Fruit fly (Drosophila melanogaster) whole organism, embryonic: ENCODE measurements around the gene CG11095.

Experiments
- Awh ChIP-seq: fragments of 200-800 bp; sonication (Bioruptor generic); IDR thresholded peaks from 2 replicates; pipeline ENCODE4, ENCODE4 v1.3.6; 2022; ENCODE audit warnings: missing biosample characterization, missing genetic modification characterization
- BEAF-32 ChIP-seq: fragments of 200-800 bp; sonication (Bioruptor generic); optimal IDR thresholded peaks from 3 replicates; lab custom pipeline; 2017; ENCODE audit warnings: missing biosample characterization, missing genetic modification characterization, mild to moderate bottlenecking, moderate library complexity, missing genetic modification reagents
- CG11504 ChIP-seq: fragments of 200-800 bp; sonication (Bioruptor generic); optimal IDR thresholded peaks from 3 replicates; lab custom pipeline; 2019; ENCODE audit warnings: missing biosample characterization, mild to moderate bottlenecking, missing genetic modification characterization, moderate library complexity
- CG12744 ChIP-seq: fragments of 200-800 bp; sonication (Bioruptor generic); optimal IDR thresholded peaks from 2 replicates; lab custom pipeline; 2016; ENCODE audit warnings: missing biosample characterization, missing genetic modification characterization
- CG14441 ChIP-seq: fragments of 200-800 bp; sonication (Bioruptor generic); IDR thresholded peaks from 2 replicates; pipeline ENCODE4 v1.3.6; 2022; ENCODE audit warnings: missing biosample characterization, missing genetic modification characterization
- CG14860 ChIP-seq: fragments of 200-800 bp; sonication (Bioruptor generic); IDR thresholded peaks from 3 replicates; pipeline ENCODE4 v1.3.6; 2022; ENCODE audit warnings: missing biosample characterization, missing genetic modification characterization; ENCODE audit not compliant: partially characterized antibody
- CG16779 ChIP-seq: fragments of 200-800 bp; sonication (Bioruptor generic); IDR thresholded peaks from 2 replicates; pipeline ENCODE4 v1.3.6; 2022; ENCODE audit warnings: missing biosample characterization, missing genetic modification characterization
- CG16863 ChIP-seq: fragments of 200-800 bp; sonication (Bioruptor generic); optimal IDR thresholded peaks from 3 replicates; lab custom pipeline; 2016; ENCODE audit warnings: missing biosample characterization, missing genetic modification characterization
- CG1832 ChIP-seq: fragments of 200-800 bp; sonication (Bioruptor generic); optimal IDR thresholded peaks from 2 replicates; lab custom pipeline; 2017; ENCODE audit warnings: missing biosample characterization, mild to moderate bottlenecking, missing genetic modification characterization, inconsistent platforms
- CG2199 ChIP-seq: fragments of 200-800 bp; sonication (Bioruptor generic); IDR thresholded peaks from 3 replicates; pipeline ENCODE4 v1.3.6; 2022; ENCODE audit warnings: missing biosample characterization, missing genetic modification characterization
- CG2678 ChIP-seq: fragments of 200-800 bp; sonication (Bioruptor generic); optimal IDR thresholded peaks from 3 replicates; lab custom pipeline; 2019; ENCODE audit warnings: missing biosample characterization, mild to moderate bottlenecking, missing genetic modification characterization, moderate library complexity
- CG33557 ChIP-seq: fragments of 200-800 bp; sonication (Bioruptor generic); optimal IDR thresholded peaks from 2 replicates; lab custom pipeline; 2019; ENCODE audit warnings: missing biosample characterization, mild to moderate bottlenecking, missing genetic modification characterization, moderate library complexity
- CG3995 ChIP-seq: fragments of 200-800 bp; sonication (Bioruptor generic); optimal IDR thresholded peaks from 3 replicates; lab custom pipeline; 2016; ENCODE audit warnings: missing biosample characterization, missing genetic modification characterization
- CG4328 ChIP-seq: fragments of 200-800 bp; sonication (Bioruptor generic); optimal IDR thresholded peaks from 3 replicates; lab custom pipeline; 2017; ENCODE audit warnings: missing biosample characterization, missing genetic modification reagents, missing genetic modification characterization
- CG6175 ChIP-seq: fragments of 200-800 bp; sonication (Bioruptor generic); IDR thresholded peaks from 3 replicates; pipeline ENCODE4 v1.3.6; 2022; ENCODE audit warnings: missing biosample characterization, missing genetic modification characterization
- CG6254 ChIP-seq: fragments of 200-800 bp; sonication (Bioruptor generic); optimal IDR thresholded peaks from 3 replicates; lab custom pipeline; 2017; ENCODE audit warnings: mild to moderate bottlenecking, missing biosample characterization, missing genetic modification reagents, missing genetic modification characterization
- CG6813 ChIP-seq: fragments of 200-800 bp; sonication (Bioruptor generic); optimal IDR thresholded peaks from 2 replicates; lab custom pipeline; 2017; ENCODE audit warnings: missing biosample characterization, missing genetic modification characterization, mild to moderate bottlenecking, moderate library complexity, missing genetic modification reagents
- CG6854 ChIP-seq: fragments of 200-800 bp; sonication (Bioruptor generic); optimal IDR thresholded peaks from 3 replicates; lab custom pipeline; 2017; ENCODE audit warnings: missing biosample characterization, mild to moderate bottlenecking, missing genetic modification characterization
- CG7745 ChIP-seq: fragments of 200-800 bp; sonication (Bioruptor generic); optimal IDR thresholded peaks from 2 replicates; lab custom pipeline; 2018; ENCODE audit warnings: missing biosample characterization, mild to moderate bottlenecking, missing genetic modification characterization, moderate library complexity
- CG9437 ChIP-seq: fragments of 200-800 bp; sonication (Bioruptor generic); optimal IDR thresholded peaks from 2 replicates; lab custom pipeline; 2018; ENCODE audit warnings: missing biosample characterization, mild to moderate bottlenecking, missing genetic modification characterization
- Chrac-16 ChIP-seq: fragments of 200-800 bp; sonication (Bioruptor generic); optimal IDR thresholded peaks from 3 replicates; lab custom pipeline; 2016; ENCODE audit warnings: missing biosample characterization, missing genetic modification characterization
- Dref ChIP-seq: fragments of 200-800 bp; sonication (Bioruptor generic); IDR thresholded peaks from 2 replicates; pipeline ENCODE4 v1.3.6; 2022; ENCODE audit warnings: missing biosample characterization, missing genetic modification characterization
- Med ChIP-seq: fragments of 200-800 bp; sonication (Bioruptor generic); peaks from one replicate; lab custom pipeline; 2016; ENCODE audit warnings: missing biosample characterization, missing genetic modification characterization, mild to moderate bottlenecking, inconsistent platforms, moderate library complexity
- Oaz ChIP-seq: fragments of 200-800 bp; sonication (Bioruptor generic); IDR thresholded peaks from 2 replicates; pipeline ENCODE4 v1.3.6; 2022; ENCODE audit warnings: missing biosample characterization, missing genetic modification characterization
- Oli ChIP-seq: fragments of 200-800 bp; sonication (Bioruptor generic); optimal IDR thresholded peaks from 2 replicates; lab custom pipeline; 2018; ENCODE audit warnings: missing biosample characterization, mild to moderate bottlenecking, missing genetic modification characterization, moderate library complexity
- Ptx1 ChIP-seq: fragments of 200-800 bp; sonication (Bioruptor generic); IDR thresholded peaks from 2 replicates; pipeline ENCODE4 v1.3.6; 2022; ENCODE audit warnings: missing biosample characterization, missing genetic modification characterization
- TFAM ChIP-seq: fragments of 200-800 bp; sonication (Bioruptor generic); optimal IDR thresholded peaks from 2 replicates; lab custom pipeline; 2017; ENCODE audit warnings: missing biosample characterization, missing genetic modification characterization, inconsistent platforms
- Usf ChIP-seq: fragments of 200-800 bp; sonication (Bioruptor generic); optimal IDR thresholded peaks from 2 replicates; lab custom pipeline; 2017; ENCODE audit warnings: missing genotype, missing biosample characterization, missing genetic modification characterization
- ase ChIP-seq: fragments of 200-800 bp; sonication (Bioruptor generic); IDR thresholded peaks from 3 replicates; pipeline ENCODE4 v1.3.6; 2022; ENCODE audit warnings: missing biosample characterization, missing genetic modification characterization
- bab2 ChIP-seq: fragments of 200-800 bp; sonication (Bioruptor generic); optimal IDR thresholded peaks from 2 replicates; lab custom pipeline; 2016; ENCODE audit warnings: missing biosample characterization, missing genetic modification characterization
- bbx ChIP-seq: fragments of 200-800 bp; sonication (Bioruptor generic); IDR thresholded peaks from 2 replicates; pipeline ENCODE4 v1.3.6; 2022; ENCODE audit warnings: missing biosample characterization, missing genetic modification characterization; ENCODE audit not compliant: partially characterized antibody
- da ChIP-seq: fragments of 200-800 bp; sonication (Bioruptor generic); optimal IDR thresholded peaks from 2 replicates; lab custom pipeline; 2016; ENCODE audit warnings: missing biosample characterization, missing genetic modification characterization
- dm ChIP-seq: fragments of 200-800 bp; sonication (Bioruptor generic); optimal IDR thresholded peaks from 3 replicates; lab custom pipeline; 2016; ENCODE audit warnings: missing biosample characterization, missing genetic modification characterization
- dysf ChIP-seq: fragments of 200-800 bp; sonication (Bioruptor generic); IDR thresholded peaks from 3 replicates; pipeline ENCODE4 v1.3.6; 2022; ENCODE audit warnings: missing biosample characterization, missing genetic modification characterization
- ems ChIP-seq: fragments of 200-800 bp; sonication (Bioruptor generic); optimal IDR thresholded peaks from 3 replicates; lab custom pipeline; 2016; ENCODE audit warnings: missing biosample characterization, missing genetic modification characterization
- eve ChIP-seq, 2 experiments: fragments of >200 bp; optimal IDR thresholded peaks; 2 replicates each; lab custom pipeline; 2017; ENCODE audit warnings: missing biosample characterization in 2 of 2, missing genetic modification characterization in 2 of 2
- fru ChIP-seq: fragments of >200 bp; optimal IDR thresholded peaks from 2 replicates; lab custom pipeline; 2017
- h ChIP-seq: fragments of >200 bp; optimal IDR thresholded peaks from 2 replicates; lab custom pipeline; 2017
- hbn ChIP-seq: fragments of 200-800 bp; sonication (Bioruptor generic); IDR thresholded peaks from 2 replicates; pipeline ENCODE4 v1.3.6; 2022; ENCODE audit warnings: missing biosample characterization, missing genetic modification characterization; ENCODE audit not compliant: partially characterized antibody
- jumu ChIP-seq: fragments of 200-800 bp; sonication (Bioruptor generic); optimal IDR thresholded peaks from 3 replicates; lab custom pipeline; 2016; ENCODE audit warnings: missing biosample characterization, missing genetic modification characterization
- mld ChIP-seq: fragments of 200-800 bp; sonication (Bioruptor generic); IDR thresholded peaks from 3 replicates; pipeline ENCODE4 v1.3.6; 2022; ENCODE audit warnings: missing biosample characterization, missing genetic modification characterization; ENCODE audit not compliant: partially characterized antibody
- nau ChIP-seq: fragments of 200-800 bp; sonication (Bioruptor generic); optimal IDR thresholded peaks from 3 replicates; lab custom pipeline; 2017; ENCODE audit warnings: missing biosample characterization, mild to moderate bottlenecking, missing genetic modification characterization, missing genetic modification reagents
- salm ChIP-seq: fragments of 200-800 bp; sonication (Bioruptor generic); optimal IDR thresholded peaks from 2 replicates; lab custom pipeline; 2018; ENCODE audit warnings: missing biosample characterization, mild to moderate bottlenecking, missing genetic modification characterization
- shn ChIP-seq: fragments of 200-800 bp; sonication (Bioruptor generic); optimal IDR thresholded peaks from 3 replicates; lab custom pipeline; 2016; ENCODE audit warnings: missing biosample characterization, missing genetic modification characterization
- sisA ChIP-seq: fragments of 200-800 bp; sonication (Bioruptor generic); IDR thresholded peaks from 2 replicates; pipeline ENCODE4 v1.3.6; 2022; ENCODE audit warnings: missing biosample characterization, missing genetic modification characterization
- sob ChIP-seq: fragments of 200-800 bp; sonication (Bioruptor generic); IDR thresholded peaks from 2 replicates; pipeline ENCODE4 v1.3.6; 2022; ENCODE audit warnings: missing biosample characterization, missing genetic modification characterization
- stc ChIP-seq: fragments of 200-800 bp; sonication (Bioruptor generic); IDR thresholded peaks from 2 replicates; pipeline ENCODE4 v1.3.6; 2022; ENCODE audit warnings: missing biosample characterization, missing genetic modification characterization
- trem ChIP-seq: fragments of 200-800 bp; optimal IDR thresholded peaks from 3 replicates; lab custom pipeline; 2019; ENCODE audit warnings: missing biosample characterization, mild to moderate bottlenecking, missing genetic modification characterization, moderate library complexity
- usp ChIP-seq: fragments of >200 bp; optimal IDR thresholded peaks from 2 replicates; lab custom pipeline; 2017; ENCODE audit warnings: missing biosample characterization, missing genetic modification characterization
- wor ChIP-seq: fragments of 200-800 bp; sonication (Bioruptor generic); IDR thresholded peaks from 2 replicates; pipeline ENCODE4 v1.3.6; 2022; ENCODE audit warnings: missing biosample characterization, missing genetic modification characterization

The CG11095 gene

DNA sequence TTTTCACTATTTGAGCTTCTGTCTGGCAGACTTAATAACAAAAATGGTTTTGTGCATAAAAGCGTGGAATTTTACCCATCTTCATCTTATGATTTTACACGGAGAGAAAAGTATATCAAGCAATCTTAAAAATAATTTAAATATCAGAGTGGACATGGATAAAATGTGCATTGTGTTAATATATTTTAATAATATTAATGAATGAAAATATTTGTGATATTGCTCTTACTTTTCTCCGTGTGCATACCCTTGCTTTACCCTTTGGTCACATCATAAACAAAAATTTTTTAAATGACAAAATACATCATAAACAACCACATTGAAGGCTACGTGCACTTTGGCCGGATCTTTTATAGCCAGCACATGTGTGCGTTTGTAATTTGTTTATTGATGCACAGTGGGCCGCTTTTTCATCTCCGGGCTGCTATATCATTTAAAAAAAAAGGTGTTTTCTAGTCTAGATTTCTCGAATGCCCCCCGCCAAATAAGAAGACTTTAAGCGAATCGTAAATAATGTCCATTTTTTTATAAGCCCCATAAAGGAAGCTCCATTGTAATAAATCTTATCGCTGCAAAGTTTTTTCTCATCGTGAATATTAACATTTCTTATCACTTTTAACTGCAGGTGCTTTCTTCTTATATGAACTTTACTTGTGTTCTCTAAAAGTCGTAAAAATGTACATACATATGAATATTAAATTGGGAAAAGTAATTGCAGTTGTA is 46.9 kb upstream of the CG11095 start (continued):
- no peak for TF ChIP-seq mld (GFP tag; lab: Robert Waterston, UW)
- TF ChIP-seq CG9437 (GFP tag; lab: Kevin White, UChicago), result peak; percentile 39
- TF ChIP-seq CG2199 (GFP tag; lab: Robert Waterston, UW), result peak; percentile 39; the same call in 1 of the 3 replicates
- TF ChIP-seq wor (GFP tag; lab: Robert Waterston, UW), result peak; percentile 18; the same call in 1 of the 2 replicates
- peak; percentile 63 for TF ChIP-seq CG2678
- TF ChIP-seq CG3995 (GFP tag; lab: Kevin White, UChicago), result no peak
- peak; percentile 61 for TF ChIP-seq Med (GFP tag; lab: Kevin White, UChicago)
- peak; percentile 15 for TF ChIP-seq Chrac-16
- TF ChIP-seq CG14441, result peak; percentile 57
- peak; percentile 46; the same call in 1 of the 2 replicates for TF ChIP-seq Oaz
- no peak for TF ChIP-seq fru (lab: Kevin White, UChicago)
- peak; percentile 61; the same call in 2 of the 3 replicates for TF ChIP-seq dysf (GFP tag; lab: Robert Waterston, UW)
- no peak for TF ChIP-seq CG1832
- peak; percentile 67 for TF ChIP-seq Ptx1 (GFP tag; lab: Robert Waterston, UW)
- TF ChIP-seq CG33557 (GFP tag; lab: Kevin White, UChicago), result no peak
- no peak for TF ChIP-seq Dref (GFP tag; lab: Robert Waterston, UW)
- no peak for TF ChIP-seq hbn (GFP tag; lab: Robert Waterston, UW)
- TF ChIP-seq bbx (GFP tag; lab: Robert Waterston, UW), result no peak
- TF ChIP-seq eve (GFP tag; optimal IDR thresholded peaks at IDR 0.05; lab: Kevin White, UChicago), result no peak
- TF ChIP-seq jumu (GFP tag; lab: Kevin White, UChicago), result no peak
- no peak for TF ChIP-seq CG16779 (GFP tag; lab: Robert Waterston, UW)
- TF ChIP-seq CG6854, result no peak
- TF ChIP-seq CG6254, result no peak
- TF ChIP-seq TFAM (GFP tag; lab: Kevin White, UChicago), result no peak
- no peak for TF ChIP-seq CG6813
- no peak for TF ChIP-seq CG12744 (GFP tag; lab: Kevin White, UChicago)
- TF ChIP-seq CG14860 (GFP tag; lab: Robert Waterston, UW), result no peak
- TF ChIP-seq ems (GFP tag; lab: Kevin White, UChicago), result no peak
- peak; percentile 28; the same call in 1 of the 2 replicates for TF ChIP-seq Awh
- no peak for TF ChIP-seq Usf
- no peak for TF ChIP-seq CG4328 (GFP tag; lab: Kevin White, UChicago)
- no peak for TF ChIP-seq bab2 (GFP tag; lab: Kevin White, UChicago)
- TF ChIP-seq CG7745 (tag; lab: Kevin White, UChicago), result no peak
- TF ChIP-seq dm (GFP tag; lab: Kevin White, UChicago), result no peak
- TF ChIP-seq sob (GFP tag; lab: Robert Waterston, UW), result 0 out of 2 replicates have a peak, but pooled peaks have one; percentile 62
- peak; percentile 8 for TF ChIP-seq shn
- TF ChIP-seq BEAF-32 (GFP tag; lab: Kevin White, UChicago), result no peak
- peak; percentile 52 for TF ChIP-seq sisA (GFP tag; lab: Robert Waterston, UW)
- TF ChIP-seq CG6175, result no peak
- TF ChIP-seq stc (GFP tag; lab: Robert Waterston, UW), result peak; percentile 15; the same call in 1 of the 2 replicates
- no peak for TF ChIP-seq h (lab: Kevin White, UChicago)
- TF ChIP-seq Oli (tag; lab: Kevin White, UChicago), result peak; percentile 38
- TF ChIP-seq CG11504 (tag; lab: Kevin White, UChicago), result peak; percentile 74
- TF ChIP-seq trem (tag; lab: Kevin White, UChicago), result peak; percentile 13
- TF ChIP-seq salm (tag; lab: Kevin White, UChicago), result peak; percentile 27
- TF ChIP-seq ase (GFP tag; lab: Robert Waterston, UW), result peak; percentile 33; the same call in 1 of the 3 replicates
- TF ChIP-seq usp, result no peak
- TF ChIP-seq da, result no peak
- no peak for TF ChIP-seq CG16863 (GFP tag; lab: Kevin White, UChicago)
- TF ChIP-seq nau (GFP tag; lab: Kevin White, UChicago), result no peak
